Fruit fly (Drosophila melanogaster) whole organism, embryonic: ENCODE data around the gene Zasp66.

Experiments used
- Adf1 ChIP-seq: fragments of 200-800 bp; sonication (Bioruptor generic); IDR thresholded peaks from 2 replicates; pipeline ENCODE4 v1.3.6; 2022; ENCODE audit warnings: missing biosample characterization, missing genetic modification characterization
- Awh ChIP-seq: fragments of 200-800 bp; sonication (Bioruptor generic); IDR thresholded peaks from 2 replicates; pipeline ENCODE4, ENCODE4 v1.3.6; 2022; ENCODE audit warnings: missing biosample characterization, missing genetic modification characterization
- B-H1 ChIP-seq: fragments of 200-800 bp; sonication (Bioruptor generic); IDR thresholded peaks from 3 replicates; pipeline ENCODE4 v1.3.6; 2022; ENCODE audit warnings: missing biosample characterization, missing genetic modification characterization
- CG1024 ChIP-seq: fragments of 200-800 bp; sonication (Bioruptor generic); IDR thresholded peaks from 2 replicates; pipeline ENCODE4 v1.3.6; 2022; ENCODE audit warnings: missing biosample characterization, missing genetic modification characterization
- CG10366 ChIP-seq: fragments of 200-800 bp; sonication (Bioruptor generic); IDR thresholded peaks from 2 replicates; pipeline ENCODE4 v1.3.6; 2022; ENCODE audit warnings: missing biosample characterization, missing genetic modification characterization
- CG10462 ChIP-seq: fragments of 200-800 bp; sonication (Bioruptor generic); optimal IDR thresholded peaks from 2 replicates; lab custom pipeline; 2016; ENCODE audit warnings: missing biosample characterization, missing genetic modification characterization
- CG10543 ChIP-seq: fragments of 200-800 bp; sonication (Bioruptor generic); optimal IDR thresholded peaks from 3 replicates; lab custom pipeline; 2017; ENCODE audit warnings: missing biosample characterization, mild to moderate bottlenecking, missing genetic modification characterization, moderate library complexity
- CG10565 ChIP-seq: fragments of 200-800 bp; sonication (Bioruptor generic); optimal IDR thresholded peaks from 3 replicates; lab custom pipeline; 2016; ENCODE audit warnings: missing biosample characterization, mild to moderate bottlenecking, missing genetic modification characterization
- CG10959 ChIP-seq: fragments of 200-800 bp; sonication (Bioruptor generic); IDR thresholded peaks from 2 replicates; pipeline ENCODE4 v1.3.6; 2022; ENCODE audit warnings: missing biosample characterization, missing genetic modification characterization
- CG11085 ChIP-seq: fragments of 200-800 bp; sonication (Bioruptor generic); IDR thresholded peaks from 2 replicates; pipeline ENCODE4 v1.3.6; 2022; ENCODE audit warnings: missing biosample characterization, missing genetic modification characterization
- CG12391 ChIP-seq: fragments of 200-800 bp; sonication (Bioruptor generic); optimal IDR thresholded peaks from 3 replicates; lab custom pipeline; 2018; ENCODE audit warnings: missing biosample characterization, mild to moderate bottlenecking, missing genetic modification characterization, moderate library complexity
- CG12659 ChIP-seq: fragments of 200-800 bp; sonication (Bioruptor generic); optimal IDR thresholded peaks from 3 replicates; lab custom pipeline; 2017; ENCODE audit warnings: mild to moderate bottlenecking, missing biosample characterization, missing genetic modification reagents, missing genetic modification characterization
- CG13296 ChIP-seq: fragments of 200-800 bp; sonication (Bioruptor generic); optimal IDR thresholded peaks from 3 replicates; lab custom pipeline; 2018; ENCODE audit warnings: missing biosample characterization, mild to moderate bottlenecking, missing genetic modification characterization
- CG13775 ChIP-seq: fragments of 200-800 bp; sonication (Bioruptor generic); optimal IDR thresholded peaks from 3 replicates; lab custom pipeline; 2017; ENCODE audit warnings: missing biosample characterization, mild to moderate bottlenecking, missing genetic modification characterization
- CG14710 ChIP-seq: fragments of 200-800 bp; sonication (Bioruptor generic); optimal IDR thresholded peaks from 3 replicates; lab custom pipeline; 2019; ENCODE audit warnings: missing biosample characterization, mild to moderate bottlenecking, missing genetic modification characterization, moderate library complexity
- CG17359 ChIP-seq: fragments of 200-800 bp; sonication (Bioruptor generic); optimal IDR thresholded peaks from 3 replicates; lab custom pipeline; 2018; ENCODE audit warnings: missing biosample characterization, mild to moderate bottlenecking, missing genetic modification characterization, moderate library complexity
- CG17612 ChIP-seq: fragments of 200-800 bp; sonication (Bioruptor generic); IDR thresholded peaks from 2 replicates; pipeline ENCODE4 v1.3.6; 2022; ENCODE audit warnings: missing biosample characterization, missing genetic modification characterization
- CG18262 ChIP-seq: fragments of 200-800 bp; optimal IDR thresholded peaks from 3 replicates; lab custom pipeline; 2019; ENCODE audit warnings: missing biosample characterization, mild to moderate bottlenecking, missing genetic modification characterization, moderate library complexity
- CG2120 ChIP-seq: fragments of 200-800 bp; sonication (Bioruptor generic); optimal IDR thresholded peaks from 3 replicates; lab custom pipeline; 2016; ENCODE audit warnings: missing biosample characterization, missing genetic modification characterization
- CG30431 ChIP-seq: fragments of 200-800 bp; sonication (Bioruptor generic); optimal IDR thresholded peaks from 2 replicates; lab custom pipeline; 2017; ENCODE audit warnings: missing biosample characterization, missing genetic modification characterization
- CG3163 ChIP-seq: fragments of 200-800 bp; sonication (Bioruptor generic); optimal IDR thresholded peaks from 3 replicates; lab custom pipeline; 2016; ENCODE audit warnings: missing biosample characterization, missing genetic modification characterization
- CG32532 ChIP-seq: fragments of 200-800 bp; sonication (Bioruptor generic); IDR thresholded peaks from 2 replicates; pipeline ENCODE4 v1.3.6; 2022; ENCODE audit warnings: missing biosample characterization, missing genetic modification characterization
- CG33557 ChIP-seq: fragments of 200-800 bp; sonication (Bioruptor generic); optimal IDR thresholded peaks from 2 replicates; lab custom pipeline; 2019; ENCODE audit warnings: missing biosample characterization, mild to moderate bottlenecking, missing genetic modification characterization, moderate library complexity
- CG4328 ChIP-seq: fragments of 200-800 bp; sonication (Bioruptor generic); optimal IDR thresholded peaks from 3 replicates; lab custom pipeline; 2017; ENCODE audit warnings: missing biosample characterization, missing genetic modification reagents, missing genetic modification characterization
- CG4404 ChIP-seq: fragments of 200-800 bp; sonication (Bioruptor generic); IDR thresholded peaks from 2 replicates; pipeline ENCODE4 v1.3.6; 2022; ENCODE audit warnings: missing biosample characterization, missing genetic modification characterization
- CG4707 ChIP-seq: fragments of 200-800 bp; sonication (Bioruptor generic); optimal IDR thresholded peaks from 2 replicates; lab custom pipeline; 2018; ENCODE audit warnings: missing biosample characterization, mild to moderate bottlenecking, missing genetic modification characterization, moderate library complexity
- CG6791 ChIP-seq: fragments of 200-800 bp; sonication (Bioruptor generic); IDR thresholded peaks from 3 replicates; pipeline ENCODE4 v1.3.6; 2022; ENCODE audit warnings: missing biosample characterization, missing genetic modification characterization; ENCODE audit not compliant: partially characterized antibody
- CG8089 ChIP-seq: fragments of 200-800 bp; sonication (Bioruptor generic); optimal IDR thresholded peaks from 3 replicates; lab custom pipeline; 2016; ENCODE audit warnings: missing biosample characterization, missing genetic modification characterization
- Camta ChIP-seq: fragments of 200-800 bp; sonication (Bioruptor generic); optimal IDR thresholded peaks from 2 replicates; lab custom pipeline; 2016; ENCODE audit warnings: missing biosample characterization, missing genetic modification characterization
- CoRest ChIP-seq: fragments of 200-800 bp; sonication (Bioruptor generic); optimal IDR thresholded peaks from 3 replicates; lab custom pipeline; 2018; ENCODE audit warnings: missing biosample characterization, mild to moderate bottlenecking, missing genetic modification characterization, moderate library complexity
- D19A ChIP-seq: fragments of 200-800 bp; optimal IDR thresholded peaks from 3 replicates; lab custom pipeline; 2019; ENCODE audit warnings: missing biosample characterization, mild to moderate bottlenecking, missing genetic modification characterization, moderate library complexity
- Mad ChIP-seq: fragments of 200-800 bp; sonication (Bioruptor generic); optimal IDR thresholded peaks from 2 replicates; lab custom pipeline; 2016; ENCODE audit warnings: missing biosample characterization, missing genetic modification characterization
- Optix ChIP-seq: fragments of 200-800 bp; sonication (Bioruptor generic); IDR thresholded peaks from 3 replicates; pipeline ENCODE4 v1.3.6; 2022; ENCODE audit warnings: missing biosample characterization, missing genetic modification characterization
- Sox102F ChIP-seq: fragments of 200-800 bp; sonication (Bioruptor generic); optimal IDR thresholded peaks from 2 replicates; lab custom pipeline; 2018; ENCODE audit warnings: missing biosample characterization, mild to moderate bottlenecking, missing genetic modification characterization, moderate library complexity
- Tbp ChIP-seq: fragments of >200 bp; optimal IDR thresholded peaks from 2 replicates; lab custom pipeline; 2018; ENCODE audit warnings: missing biosample characterization, missing genetic modification characterization
- Trl ChIP-seq, 3 experiments: fragments of >200 bp in 2 of 3; fragments of 200-800 bp in 1 of 3; sonication (Bioruptor generic) in 1 of 3; optimal IDR thresholded peaks; 2 replicates in 1 of 3; 3 replicates in 2 of 3; lab custom pipeline; 2016 to 2017; ENCODE audit warnings: missing biosample characterization in 1 of 3, missing genetic modification characterization in 1 of 3
- Xrp1 ChIP-seq: fragments of 200-800 bp; sonication (Bioruptor generic); IDR thresholded peaks from 2 replicates; pipeline ENCODE4 v1.3.6; 2022; ENCODE audit warnings: missing biosample characterization, missing genetic modification characterization
- ash1 ChIP-seq: fragments of 200-800 bp; sonication (Bioruptor generic); optimal IDR thresholded peaks from 2 replicates; lab custom pipeline; 2018; ENCODE audit warnings: missing biosample characterization, mild to moderate bottlenecking, missing genetic modification characterization
- az2 ChIP-seq: fragments of 200-800 bp; sonication (Bioruptor generic); optimal IDR thresholded peaks from 3 replicates; lab custom pipeline; 2016; ENCODE audit warnings: missing biosample characterization, missing genetic modification characterization
- bcd ChIP-seq: fragments of 200-800 bp; sonication (Bioruptor generic); optimal IDR thresholded peaks from 2 replicates; lab custom pipeline; 2017; ENCODE audit warnings: missing biosample characterization, mild to moderate bottlenecking, missing genetic modification characterization
- cad ChIP-seq: fragments of >200 bp; optimal IDR thresholded peaks from 2 replicates; lab custom pipeline; 2017; ENCODE audit warnings: missing biosample characterization, missing genetic modification characterization
- eyg ChIP-seq: fragments of 200-800 bp; sonication (Bioruptor generic); optimal IDR thresholded peaks from 3 replicates; lab custom pipeline; 2016; ENCODE audit warnings: missing biosample characterization, missing genetic modification characterization
- kah ChIP-seq: fragments of 200-800 bp; sonication (Bioruptor generic); optimal IDR thresholded peaks from 2 replicates; lab custom pipeline; 2018; ENCODE audit warnings: missing biosample characterization, mild to moderate bottlenecking, missing genetic modification characterization
- mirr ChIP-seq: fragments of 200-800 bp; sonication (Bioruptor generic); optimal IDR thresholded peaks from 3 replicates; lab custom pipeline; 2018; ENCODE audit warnings: missing biosample characterization, mild to moderate bottlenecking, missing genetic modification characterization
- prd ChIP-seq, 3 experiments: fragments of >200 bp in 2 of 3; fragments of 200-800 bp in 1 of 3; sonication (Bioruptor generic) in 1 of 3; optimal IDR thresholded peaks in 2 of 3; IDR thresholded peaks in 1 of 3; 2 replicates in 2 of 3; 3 replicates in 1 of 3; pipeline versions ENCODE4 v1.3.6 to Lab custom; 2017 to 2022; ENCODE audit warnings: missing biosample characterization in 1 of 3, missing genetic modification characterization in 1 of 3
- row ChIP-seq: fragments of 200-800 bp; sonication (Bioruptor generic); IDR thresholded peaks from 3 replicates; pipeline ENCODE4 v1.3.6; 2022; ENCODE audit warnings: missing biosample characterization, missing genetic modification characterization
- sc ChIP-seq, 3 experiments: fragments of >200 bp in 2 of 3; fragments of 200-800 bp in 1 of 3; sonication (Bioruptor generic) in 1 of 3; optimal IDR thresholded peaks; 2 replicates in 2 of 3; 3 replicates in 1 of 3; lab custom pipeline; 2017; ENCODE audit warnings: mild to moderate bottlenecking in 1 of 3, missing biosample characterization in 1 of 3, missing genetic modification characterization in 1 of 3, missing genetic modification reagents in 1 of 3
- seq ChIP-seq: fragments of 200-800 bp; sonication (Bioruptor generic); IDR thresholded peaks from 2 replicates; pipeline ENCODE4 v1.3.6; 2022; ENCODE audit warnings: missing biosample characterization, missing genetic modification characterization
- trem ChIP-seq: fragments of 200-800 bp; optimal IDR thresholded peaks from 3 replicates; lab custom pipeline; 2019; ENCODE audit warnings: missing biosample characterization, mild to moderate bottlenecking, missing genetic modification characterization, moderate library complexity

Zasp66 gene

dm6 chr3L:8675545-8676084, 51.4 kb downstream of the Zasp66 start, which contains the start of gene hry (continued):
- TF ChIP-seq Sox102F (no peak), CG30431 (no peak), CG10959 (GFP tag; lab: Robert Waterston, UW) (0 out of 2 replicates have a peak, but pooled peaks have one; percentile 6), CG10565 (GFP tag; lab: Kevin White, UChicago) (no peak), prd (optimal IDR thresholded peaks at IDR 0.05; lab: Kevin White, UChicago) (no peak), prd (GFP tag; IDR thresholded peaks at IDR 0.05; lab: Robert Waterston, UW) (no peak), D19A (tag; lab: Kevin White, UChicago) (peak; percentile 57), Tbp (GFP tag; lab: Kevin White, UChicago) (no peak), CG4328 (GFP tag; lab: Kevin White, UChicago) (peak; percentile 41), CG17359 (peak; percentile 13), CG3163 (GFP tag; lab: Kevin White, UChicago) (no peak), CG12391 (peak; percentile 37), CG12659 (GFP tag; lab: Kevin White, UChicago) (peak; percentile 1), Mad (GFP tag; lab: Kevin White, UChicago) (no peak), cad (peak; percentile 18), az2 (GFP tag; lab: Kevin White, UChicago) (no peak), sc (optimal IDR thresholded peaks at IDR 0.05; lab: Kevin White, UChicago) (no peak), sc (GFP tag; optimal IDR thresholded peaks at IDR 0.05; lab: Kevin White, UChicago) (peak; percentile 10), row (GFP tag; lab: Robert Waterston, UW) (peak; percentile 24; the same call in 1 of the 3 replicates), eyg (no peak), Xrp1 (peak; percentile 39; the same call in 1 of the 2 replicates), mirr (GFP tag; lab: Kevin White, UChicago) (peak; percentile 86), trem (tag; lab: Kevin White, UChicago) (peak; percentile 11), CG13296 (GFP tag; lab: Kevin White, UChicago) (peak; percentile 52), CG10462 (GFP tag; lab: Kevin White, UChicago) (no peak), CG13775 (GFP tag; lab: Kevin White, UChicago) (peak; percentile 27), CG4404 (no peak), CG18262 (tag; lab: Kevin White, UChicago) (peak; percentile 40), CoRest (peak; percentile 34), Awh (GFP tag; lab: Robert Waterston, UW) (peak; percentile 75; the same call in 1 of the 2 replicates), CG33557 (GFP tag; lab: Kevin White, UChicago) (peak; percentile 49), kah (GFP tag; lab: Kevin White, UChicago) (peak; percentile 28), Optix (GFP tag; lab: Robert Waterston, UW) (0 out of 3 replicates have a peak, but pooled peaks have one; percentile 40), CG32532 (GFP tag; lab: Robert Waterston, UW) (peak; percentile 26; the same call in 1 of the 2 replicates), seq (GFP tag; lab: Robert Waterston, UW) (peak; percentile 8; the same call in 1 of the 2 replicates), Adf1 (GFP tag; lab: Robert Waterston, UW) (peak; percentile 86), bcd (GFP tag; lab: Kevin White, UChicago) (peak; percentile 24), B-H1 (no peak; the same call in 2 of the 3 replicates), CG4707 (peak; percentile 10), CG6791 (GFP tag; lab: Robert Waterston, UW) (peak; percentile 41; the same call in 1 of the 3 replicates), CG10543 (GFP tag; lab: Kevin White, UChicago) (peak; percentile 99), CG14710 (peak; percentile 16), CG17612 (GFP tag; lab: Robert Waterston, UW) (no peak), CG2120 (GFP tag; lab: Kevin White, UChicago) (no peak), CG1024 (no peak), CG11085 (GFP tag; lab: Robert Waterston, UW) (no peak), CG8089 (GFP tag; lab: Kevin White, UChicago) (no peak), ash1 (GFP tag; lab: Kevin White, UChicago) (no peak), CG10366 (peak; percentile 18; the same call in 1 of the 2 replicates), Trl (optimal IDR thresholded peaks at IDR 0.05; lab: Kevin White, UChicago) (peak in 1 of 2 experiments; percentile 40), Trl (GFP tag; optimal IDR thresholded peaks at IDR 0.05; lab: Kevin White, UChicago) (no peak), Camta (GFP tag; lab: Kevin White, UChicago) (no peak)
